Fruit fly (Drosophila melanogaster): ENCODE results near the gene CG11672.
A peak's percentile ranks its signal among the peaks of the same experiment; 100 is the strongest.

DNA sequence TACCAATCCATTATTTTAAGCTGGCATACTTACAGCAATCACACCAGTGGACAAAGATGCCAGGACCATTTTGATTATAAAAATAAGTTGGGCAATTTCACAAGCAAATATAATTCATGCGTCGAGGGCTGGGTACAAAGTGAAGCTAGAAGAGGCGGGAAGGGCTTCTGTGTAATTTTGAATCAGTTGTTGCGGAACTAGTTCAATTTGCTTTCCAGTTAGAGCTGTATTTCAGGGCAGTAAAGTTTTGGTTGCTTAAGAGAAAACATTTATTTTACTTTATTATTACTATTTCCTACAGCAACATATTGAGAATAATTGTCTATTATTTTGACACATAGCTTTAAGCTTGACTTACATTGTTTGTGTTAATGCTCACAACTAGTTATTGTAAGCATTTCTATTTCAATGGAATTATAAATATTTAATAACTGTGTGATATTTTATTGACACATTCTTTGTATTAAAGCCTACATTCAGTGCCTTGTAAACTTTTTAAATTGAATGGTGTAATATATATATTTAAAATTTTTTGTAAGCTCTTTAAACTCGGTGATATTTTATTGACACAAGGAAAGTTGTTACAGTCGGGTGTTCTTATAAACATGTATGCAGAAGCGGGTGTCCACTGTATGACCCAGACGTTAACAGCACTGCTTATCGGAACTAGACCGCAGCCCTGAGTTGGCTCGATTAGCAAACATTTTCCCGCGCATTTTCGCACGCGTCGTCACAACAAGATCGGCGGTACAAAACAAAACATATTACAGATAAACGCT, 25.9 kb downstream of the CG11672 start, which contains the start of the genes RPA1 and Mcm2:
- TF ChIP-seq Hnf4 (GFP tag; optimal IDR thresholded peaks at IDR 0.05) (no peak), ey (GFP tag; optimal IDR thresholded peaks at IDR 0.05) (peak; percentile 69), CrebA (GFP tag; optimal IDR thresholded peaks at IDR 0.05; ENCODE audit: borderline replicate concordance) (no peak)

Measured in whole organism, wandering third instar larva.